Fruit fly (Drosophila melanogaster) whole organism, embryonic: ENCODE data around the gene CG6574.

Experiments used
- Asciz ChIP-seq: fragments of 200-800 bp; sonication (Bioruptor generic); optimal IDR thresholded peaks from 2 replicates; lab custom pipeline; 2017; ENCODE audit warnings: missing biosample characterization, mild to moderate bottlenecking, missing genetic modification characterization, missing genetic modification reagents
- Atf3 ChIP-seq: fragments of 200-800 bp; sonication (Bioruptor generic); optimal IDR thresholded peaks from 3 replicates; lab custom pipeline; 2016; ENCODE audit warnings: missing biosample characterization, missing genetic modification characterization
- Bgb ChIP-seq: fragments of 200-800 bp; sonication (Bioruptor generic); IDR thresholded peaks from 2 replicates; pipeline ENCODE4 v1.3.6; 2022; ENCODE audit warnings: missing biosample characterization, missing genetic modification characterization; ENCODE audit not compliant: partially characterized antibody
- CG11696 ChIP-seq: fragments of 200-800 bp; sonication (Bioruptor generic); IDR thresholded peaks from 2 replicates; pipeline ENCODE4 v1.3.6; 2022; ENCODE audit warnings: missing biosample characterization, missing genetic modification characterization
- CG11723 ChIP-seq: fragments of 200-800 bp; sonication (Bioruptor generic); optimal IDR thresholded peaks from 2 replicates; lab custom pipeline; 2017; ENCODE audit warnings: missing biosample characterization, mild to moderate bottlenecking, missing genetic modification characterization
- CG12299 ChIP-seq: fragments of 200-800 bp; sonication (Bioruptor generic); optimal IDR thresholded peaks from 2 replicates; lab custom pipeline; 2018; ENCODE audit warnings: missing biosample characterization, mild to moderate bottlenecking, missing genetic modification characterization
- CG12769 ChIP-seq: fragments of 200-800 bp; sonication (Bioruptor generic); optimal IDR thresholded peaks from 2 replicates; lab custom pipeline; 2019; ENCODE audit warnings: missing biosample characterization, mild to moderate bottlenecking, missing genetic modification characterization, moderate library complexity
- CG13287 ChIP-seq: fragments of 200-800 bp; sonication (Bioruptor generic); IDR thresholded peaks from 2 replicates; pipeline ENCODE4 v1.3.6; 2022; ENCODE audit warnings: missing biosample characterization, missing genetic modification characterization; ENCODE audit not compliant: partially characterized antibody
- CG14014 ChIP-seq: fragments of 200-800 bp; sonication (Bioruptor generic); IDR thresholded peaks from 2 replicates; pipeline ENCODE4 v1.3.6; 2022; ENCODE audit warnings: missing biosample characterization, missing genetic modification characterization
- CG16813 ChIP-seq: fragments of 200-800 bp; sonication (Bioruptor generic); IDR thresholded peaks from 3 replicates; pipeline ENCODE4 v1.3.6; 2022; ENCODE audit warnings: missing biosample characterization, missing genetic modification characterization; ENCODE audit not compliant: partially characterized antibody
- CG17385 ChIP-seq: fragments of 200-800 bp; sonication (Bioruptor generic); optimal IDR thresholded peaks from 3 replicates; lab custom pipeline; 2018; ENCODE audit warnings: missing biosample characterization, mild to moderate bottlenecking, missing genetic modification characterization
- CG17912 ChIP-seq: fragments of 200-800 bp; sonication (Bioruptor generic); optimal IDR thresholded peaks from 2 replicates; lab custom pipeline; 2018; ENCODE audit warnings: missing biosample characterization, mild to moderate bottlenecking, missing genetic modification characterization
- CG1792 ChIP-seq: fragments of 200-800 bp; sonication (Bioruptor generic); optimal IDR thresholded peaks from 2 replicates; lab custom pipeline; 2016; ENCODE audit warnings: missing biosample characterization, missing genetic modification characterization
- CG18764 ChIP-seq: fragments of 200-800 bp; sonication (Bioruptor generic); optimal IDR thresholded peaks from 3 replicates; lab custom pipeline; 2016; ENCODE audit warnings: missing biosample characterization, missing genetic modification characterization
- CG32532 ChIP-seq: fragments of 200-800 bp; sonication (Bioruptor generic); IDR thresholded peaks from 2 replicates; pipeline ENCODE4 v1.3.6; 2022; ENCODE audit warnings: missing biosample characterization, missing genetic modification characterization
- CG34224 ChIP-seq: fragments of 200-800 bp; sonication (Bioruptor generic); IDR thresholded peaks from 3 replicates; pipeline ENCODE4 v1.3.6; 2022; ENCODE audit warnings: missing biosample characterization, missing genetic modification characterization; ENCODE audit not compliant: partially characterized antibody
- CG34376 ChIP-seq: fragments of 200-800 bp; sonication (Bioruptor generic); optimal IDR thresholded peaks from 2 replicates; lab custom pipeline; 2018; ENCODE audit warnings: missing biosample characterization, mild to moderate bottlenecking, missing genetic modification characterization
- CG34422 ChIP-seq: fragments of 200-800 bp; sonication (Bioruptor generic); IDR thresholded peaks from 3 replicates; pipeline ENCODE4 v1.3.6; 2022; ENCODE audit warnings: missing biosample characterization, missing genetic modification characterization
- CG6254 ChIP-seq: fragments of 200-800 bp; sonication (Bioruptor generic); optimal IDR thresholded peaks from 3 replicates; lab custom pipeline; 2017; ENCODE audit warnings: mild to moderate bottlenecking, missing biosample characterization, missing genetic modification reagents, missing genetic modification characterization
- CG8290 ChIP-seq, 3 experiments: fragments of 200-800 bp; sonication (Bioruptor generic); optimal IDR thresholded peaks; 2 replicates each; lab custom pipeline; 2016 to 2019; ENCODE audit warnings: missing biosample characterization in 3 of 3, missing genetic modification characterization in 3 of 3, mild to moderate bottlenecking in 2 of 3, moderate library complexity in 1 of 3
- CG9932 ChIP-seq: fragments of 200-800 bp; sonication (Bioruptor generic); IDR thresholded peaks from 2 replicates; pipeline ENCODE4 v1.3.6; 2022; ENCODE audit warnings: missing biosample characterization, missing genetic modification characterization
- CTCF ChIP-seq: fragments of 200-800 bp; sonication (Bioruptor generic); optimal IDR thresholded peaks from 2 replicates; lab custom pipeline; 2017; ENCODE audit warnings: missing biosample characterization, mild to moderate bottlenecking, missing genetic modification characterization, moderate library complexity
- D19B ChIP-seq: fragments of 200-800 bp; sonication (Bioruptor generic); optimal IDR thresholded peaks from 2 replicates; lab custom pipeline; 2017; ENCODE audit warnings: missing biosample characterization, mild to moderate bottlenecking, missing genetic modification characterization
- Deaf1 ChIP-seq: fragments of 200-800 bp; optimal IDR thresholded peaks from 3 replicates; lab custom pipeline; 2019; ENCODE audit warnings: missing biosample characterization, mild to moderate bottlenecking, missing genetic modification characterization, moderate library complexity
- Doc3 ChIP-seq: fragments of 200-800 bp; sonication (Bioruptor generic); IDR thresholded peaks from 3 replicates; pipeline ENCODE4 v1.3.6; 2022; ENCODE audit warnings: missing biosample characterization, missing genetic modification characterization; ENCODE audit not compliant: partially characterized antibody
- HLH54F ChIP-seq: fragments of 200-800 bp; sonication (Bioruptor generic); optimal IDR thresholded peaks from 3 replicates; lab custom pipeline; 2016; ENCODE audit warnings: missing biosample characterization, missing genetic modification characterization
- Mad ChIP-seq: fragments of 200-800 bp; sonication (Bioruptor generic); optimal IDR thresholded peaks from 2 replicates; lab custom pipeline; 2016; ENCODE audit warnings: missing biosample characterization, missing genetic modification characterization
- Optix ChIP-seq: fragments of 200-800 bp; sonication (Bioruptor generic); IDR thresholded peaks from 3 replicates; pipeline ENCODE4 v1.3.6; 2022; ENCODE audit warnings: missing biosample characterization, missing genetic modification characterization
- Rfx ChIP-seq: fragments of 200-800 bp; sonication (Bioruptor generic); IDR thresholded peaks from 2 replicates; pipeline ENCODE4 v1.3.6; 2022; ENCODE audit warnings: missing biosample characterization, missing genetic modification characterization
- Trl ChIP-seq, 3 experiments: fragments of >200 bp in 2 of 3; fragments of 200-800 bp in 1 of 3; sonication (Bioruptor generic) in 1 of 3; optimal IDR thresholded peaks; 2 replicates in 1 of 3; 3 replicates in 2 of 3; lab custom pipeline; 2016 to 2017; ENCODE audit warnings: missing biosample characterization in 1 of 3, missing genetic modification characterization in 1 of 3
- Usf ChIP-seq: fragments of 200-800 bp; sonication (Bioruptor generic); optimal IDR thresholded peaks from 2 replicates; lab custom pipeline; 2017; ENCODE audit warnings: missing genotype, missing biosample characterization, missing genetic modification characterization
- Vsx1 ChIP-seq: fragments of 200-800 bp; sonication (Bioruptor generic); optimal IDR thresholded peaks from 2 replicates; lab custom pipeline; 2017; ENCODE audit warnings: missing biosample characterization, mild to moderate bottlenecking, missing genetic modification characterization, missing genetic modification reagents
- Xrp1 ChIP-seq: fragments of 200-800 bp; sonication (Bioruptor generic); IDR thresholded peaks from 2 replicates; pipeline ENCODE4 v1.3.6; 2022; ENCODE audit warnings: missing biosample characterization, missing genetic modification characterization
- az2 ChIP-seq: fragments of 200-800 bp; sonication (Bioruptor generic); optimal IDR thresholded peaks from 3 replicates; lab custom pipeline; 2016; ENCODE audit warnings: missing biosample characterization, missing genetic modification characterization
- bbx ChIP-seq: fragments of 200-800 bp; sonication (Bioruptor generic); IDR thresholded peaks from 2 replicates; pipeline ENCODE4 v1.3.6; 2022; ENCODE audit warnings: missing biosample characterization, missing genetic modification characterization; ENCODE audit not compliant: partially characterized antibody
- danr ChIP-seq: fragments of 200-800 bp; sonication (Bioruptor generic); IDR thresholded peaks from 2 replicates; pipeline ENCODE4 v1.3.6; 2022; ENCODE audit warnings: missing biosample characterization, missing genetic modification characterization
- gcm2 ChIP-seq: fragments of 200-800 bp; sonication (Bioruptor generic); optimal IDR thresholded peaks from 2 replicates; lab custom pipeline; 2016; ENCODE audit warnings: missing biosample characterization, missing genetic modification characterization
- inv ChIP-seq: fragments of 200-800 bp; sonication (Bioruptor generic); IDR thresholded peaks from 2 replicates; pipeline ENCODE4 v1.3.6; 2022; ENCODE audit warnings: missing biosample characterization, missing genetic modification characterization; ENCODE audit not compliant: partially characterized antibody
- jigr1 ChIP-seq: fragments of 200-800 bp; sonication (Bioruptor generic); IDR thresholded peaks from 3 replicates; pipeline ENCODE4 v1.3.6; 2022; ENCODE audit warnings: missing biosample characterization, missing genetic modification characterization
- kni ChIP-seq: fragments of 200-800 bp; sonication (Bioruptor generic); optimal IDR thresholded peaks from 3 replicates; lab custom pipeline; 2017; ENCODE audit warnings: mild to moderate bottlenecking, missing biosample characterization, missing genetic modification reagents, missing genetic modification characterization
- nom ChIP-seq: fragments of 200-800 bp; sonication (Bioruptor generic); optimal IDR thresholded peaks from 2 replicates; lab custom pipeline; 2017; ENCODE audit warnings: missing biosample characterization, missing genetic modification characterization, mild to moderate bottlenecking, moderate library complexity, missing genetic modification reagents
- pan ChIP-seq, 4 experiments: fragments of >200 bp in 3 of 4; fragments of 200-800 bp in 1 of 4; sonication (Bioruptor generic) in 1 of 4; optimal IDR thresholded peaks in 3 of 4; IDR thresholded peaks in 1 of 4; 2 replicates each; pipeline versions ENCODE4 v1.3.6 to Lab custom; 2017 to 2022; ENCODE audit warnings: missing biosample characterization in 2 of 4, missing genetic modification characterization in 2 of 4, mixed read lengths in 1 of 4
- row ChIP-seq: fragments of 200-800 bp; sonication (Bioruptor generic); IDR thresholded peaks from 3 replicates; pipeline ENCODE4 v1.3.6; 2022; ENCODE audit warnings: missing biosample characterization, missing genetic modification characterization
- sna ChIP-seq: fragments of 200-800 bp; sonication (Bioruptor generic); IDR thresholded peaks from 2 replicates; pipeline ENCODE4 v1.3.6; 2022; ENCODE audit warnings: missing biosample characterization, missing genetic modification characterization; ENCODE audit not compliant: partially characterized antibody
- stc ChIP-seq: fragments of 200-800 bp; sonication (Bioruptor generic); IDR thresholded peaks from 2 replicates; pipeline ENCODE4 v1.3.6; 2022; ENCODE audit warnings: missing biosample characterization, missing genetic modification characterization
- tna ChIP-seq: fragments of 200-800 bp; sonication (Bioruptor generic); IDR thresholded peaks from 2 replicates; pipeline ENCODE4 v1.3.6; 2022; ENCODE audit warnings: missing biosample characterization, missing genetic modification characterization; ENCODE audit not compliant: partially characterized antibody

The CG6574 gene

dm6 chr3R:10826796-10827524 lies 35.8 kb downstream of the CG6574 start, which contains the start of gene Cad86C (continued):
- no peak for TF ChIP-seq Vsx1 (GFP tag; lab: Kevin White, UChicago)
- no peak for TF ChIP-seq CTCF (GFP tag; lab: Kevin White, UChicago)
- TF ChIP-seq CG12769 (tag; lab: Kevin White, UChicago), result peak; percentile 91
- no peak for TF ChIP-seq Optix
- TF ChIP-seq CG8290 (GFP tag; optimal IDR thresholded peaks at IDR 0.05; lab: Kevin White, UChicago), result no peak
- no peak for TF ChIP-seq CG8290 (tag; optimal IDR thresholded peaks at IDR 0.05; lab: Kevin White, UChicago)
- no peak for TF ChIP-seq Usf (GFP tag; lab: Kevin White, UChicago)
- no peak for TF ChIP-seq CG1792 (GFP tag; lab: Kevin White, UChicago)
- no peak for TF ChIP-seq jigr1 (GFP tag; lab: Robert Waterston, UW)
- no peak for TF ChIP-seq CG18764 (GFP tag; lab: Kevin White, UChicago)
- TF ChIP-seq CG34422, result no peak
- peak; percentile 67 for TF ChIP-seq sna
- no peak for TF ChIP-seq CG11723 (GFP tag; lab: Kevin White, UChicago)
- no peak for TF ChIP-seq row (GFP tag; lab: Robert Waterston, UW)
- TF ChIP-seq danr (GFP tag; lab: Robert Waterston, UW), result no peak
- peak; percentile 11 for TF ChIP-seq Asciz
- no peak for TF ChIP-seq CG14014 (GFP tag; lab: Robert Waterston, UW)
- no peak for TF ChIP-seq Mad
- TF ChIP-seq Atf3, result no peak
- peak; percentile 12 for TF ChIP-seq CG17385 (GFP tag; lab: Kevin White, UChicago)
- peak; percentile 95 to 96 for TF ChIP-seq Trl (optimal IDR thresholded peaks at IDR 0.05; lab: Kevin White, UChicago)
- TF ChIP-seq Trl (GFP tag; optimal IDR thresholded peaks at IDR 0.05; lab: Kevin White, UChicago), result no peak
- TF ChIP-seq HLH54F, result no peak
- peak; percentile 59; the same call in 1 of the 2 replicates for TF ChIP-seq bbx (GFP tag; lab: Robert Waterston, UW)
- no peak for TF ChIP-seq CG12299
- TF ChIP-seq gcm2 (GFP tag; lab: Kevin White, UChicago), result no peak
- peak; percentile 31 for TF ChIP-seq Deaf1 (tag; lab: Kevin White, UChicago)
- TF ChIP-seq CG34376 (GFP tag; lab: Kevin White, UChicago), result peak; percentile 19
- TF ChIP-seq CG6254 (GFP tag; lab: Kevin White, UChicago), result no peak
- TF ChIP-seq CG16813, result peak; percentile 47; the same call in 1 of the 3 replicates
- peak; percentile 29; the same call in 1 of the 2 replicates for TF ChIP-seq inv
- TF ChIP-seq kni (GFP tag; lab: Kevin White, UChicago), result peak; percentile 63
- TF ChIP-seq az2 (GFP tag; lab: Kevin White, UChicago), result no peak
- TF ChIP-seq tna, result peak; percentile 72
- TF ChIP-seq CG32532, result peak; percentile 63; the same call in 1 of the 2 replicates
- TF ChIP-seq CG17912 (GFP tag; lab: Kevin White, UChicago), result no peak
- peak; percentile 20; the same call in 1 of the 2 replicates for TF ChIP-seq stc (GFP tag; lab: Robert Waterston, UW)
- TF ChIP-seq CG13287 (GFP tag; lab: Robert Waterston, UW), result peak; percentile 61
- no peak for TF ChIP-seq pan (optimal IDR thresholded peaks at IDR 0.05; lab: Kevin White, UChicago)
- peak in 1 of 2 experiments; percentile 19 for TF ChIP-seq pan (GFP tag; optimal IDR thresholded peaks at IDR 0.05 in 1 of 2, IDR thresholded peaks at IDR 0.05 in 1 of 2)
- peak; percentile 51 for TF ChIP-seq D19B (GFP tag; lab: Kevin White, UChicago)
- peak; percentile 6; the same call in 1 of the 2 replicates for TF ChIP-seq Xrp1 (GFP tag; lab: Robert Waterston, UW)
- TF ChIP-seq CG34224 (GFP tag; lab: Robert Waterston, UW), result peak; percentile 46
- peak; percentile 85 for TF ChIP-seq nom
- TF ChIP-seq Bgb (GFP tag; lab: Robert Waterston, UW), result peak; percentile 69
- no peak for TF ChIP-seq CG11696 (GFP tag; lab: Robert Waterston, UW)
- TF ChIP-seq Rfx (GFP tag; lab: Robert Waterston, UW), result peak; percentile 50; the same call in 1 of the 2 replicates
- 0 out of 2 replicates have a peak, but pooled peaks have one; percentile 42 for TF ChIP-seq CG9932 (GFP tag; lab: Robert Waterston, UW)
- TF ChIP-seq Doc3, result 0 out of 3 replicates have a peak, but pooled peaks have one; percentile 61
